Fruit fly (Drosophila melanogaster): ENCODE data around the gene CG45066.

dm6 chr3L:3097598-3097880, 13.5 kb downstream of the CG45066 start:
- TF ChIP-seq fru (GFP tag; optimal IDR thresholded peaks at IDR 0.05), result no peak
- no peak for TF ChIP-seq br (GFP tag; optimal IDR thresholded peaks at IDR 0.05)
- TF ChIP-seq Jra (GFP tag; optimal IDR thresholded peaks at IDR 0.05), result no peak
- no peak for TF ChIP-seq Hr83 (GFP tag; optimal IDR thresholded peaks at IDR 0.05; ENCODE audit: poor library complexity, severe bottlenecking)
- no peak for TF ChIP-seq rgr (GFP tag; optimal IDR thresholded peaks at IDR 0.05)
- no peak for TF ChIP-seq Abd-B (GFP tag; optimal IDR thresholded peaks at IDR 0.05)
